Fruit fly (Drosophila melanogaster): ENCODE results near the gene fng.

dm6 chr3L:20906959-20907358 is 42.4 kb downstream of the fng start:
- TF ChIP-seq cg (GFP tag; optimal IDR thresholded peaks at IDR 0.05) (no peak), chn (GFP tag; optimal IDR thresholded peaks at IDR 0.05) (no peak), vfl (GFP tag; optimal IDR thresholded peaks at IDR 0.05) (no peak), crp (GFP tag; optimal IDR thresholded peaks at IDR 0.05) (no peak), gfzf (GFP tag; optimal IDR thresholded peaks at IDR 0.05) (no peak), CG4424 (GFP tag; optimal IDR thresholded peaks at IDR 0.05) (no peak), Ptx1 (GFP tag; IDR thresholded peaks at IDR 0.05) (0 out of 2 replicates have a peak, but pooled peaks have one; percentile 36), B-H2 (GFP tag; optimal IDR thresholded peaks at IDR 0.05) (no peak), CG31388 (GFP tag; optimal IDR thresholded peaks at IDR 0.05) (no peak), ranshi (GFP tag; IDR thresholded peaks at IDR 0.05) (no peak), wek (GFP tag; optimal IDR thresholded peaks at IDR 0.05) (no peak), CG34224 (GFP tag; IDR thresholded peaks at IDR 0.05; ENCODE audit: partially characterized antibody) (no peak), Fer3 (tag; optimal IDR thresholded peaks at IDR 0.05) (peak; percentile 2)

All from whole organism, embryonic.